Worm (Caenorhabditis elegans) whole organism, L4/young adult: ENCODE measurements around the gene dpy-18.

Source experiments
- W03F9.2 ChIP-seq: fragments of 150-350 bp; optimal IDR thresholded peaks from 2 replicates; lab custom pipeline; 2014; ENCODE audit warnings: missing biosample characterization, missing genetic modification characterization
- dao-5 ChIP-seq: sonication (generic microtip); optimal IDR thresholded peaks from 2 replicates; lab custom pipeline; 2016; ENCODE audit warnings: missing genotype, missing genetic modification characterization, moderate library complexity, missing compliant biosample characterization
- him-1 ChIP-seq: sonication (generic microtip); optimal IDR thresholded peaks from 2 replicates; lab custom pipeline; 2016; ENCODE audit warnings: missing genotype, missing genetic modification reagents, missing genetic modification characterization, missing compliant biosample characterization

ce11 chrIII:11357418-11357817, 20.4 kb downstream of the dpy-18 start:
- TF ChIP-seq him-1 (tag; lab: Kevin White, UChicago) = no peak
- no peak for TF ChIP-seq dao-5 (tag; lab: Kevin White, UChicago)
- no peak for TF ChIP-seq W03F9.2 (tag; lab: Kevin White, UChicago)
